Fruit fly (Drosophila melanogaster): ENCODE results near the gene Cyp4d2.

Gene Cyp4d2

DNA sequence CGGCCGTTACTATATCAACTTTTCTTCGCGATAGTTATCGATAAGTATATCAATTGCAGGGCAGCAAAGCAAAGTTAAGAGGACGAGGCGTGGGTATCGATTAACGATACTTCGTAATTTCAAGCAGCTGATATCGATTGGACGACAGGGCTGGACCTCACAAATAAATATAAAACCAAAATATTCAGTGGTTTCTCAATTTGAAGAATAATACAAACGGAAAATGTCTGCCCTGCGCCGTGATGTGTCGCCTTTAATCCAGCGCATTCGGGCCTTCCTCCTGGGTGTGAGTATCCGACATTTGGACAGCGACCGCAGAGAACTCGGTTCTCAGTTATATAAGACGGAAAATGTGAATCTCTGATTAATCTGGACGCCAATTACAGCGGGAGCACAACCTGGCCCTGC is 3.4 kb upstream of the Cyp4d2 start, which contains the start of gene ND-B14.5A (continued):
- peak; percentile 17 for TF ChIP-seq nmo (GFP tag; optimal IDR thresholded peaks at IDR 0.05)
- TF ChIP-seq ewg (GFP tag; optimal IDR thresholded peaks at IDR 0.05) = no peak
- TF ChIP-seq CG32532 (GFP tag; IDR thresholded peaks at IDR 0.05) = no peak
- no peak for TF ChIP-seq prd (optimal IDR thresholded peaks at IDR 0.05)
- TF ChIP-seq prd (GFP tag; IDR thresholded peaks at IDR 0.05) = no peak
- no peak for TF ChIP-seq CG31365 (tag; optimal IDR thresholded peaks at IDR 0.05)
- no peak for TF ChIP-seq Hr51 (GFP tag; optimal IDR thresholded peaks at IDR 0.05)
- no peak for TF ChIP-seq nerfin-1 (tag; optimal IDR thresholded peaks at IDR 0.05)
- TF ChIP-seq CG7987 (GFP tag; optimal IDR thresholded peaks at IDR 0.05) = no peak
- no peak for TF ChIP-seq Hmx (GFP tag; optimal IDR thresholded peaks at IDR 0.05)
- TF ChIP-seq toy (GFP tag; IDR thresholded peaks at IDR 0.05) = no peak
- TF ChIP-seq CG15696 (tag; optimal IDR thresholded peaks at IDR 0.05) = no peak
- TF ChIP-seq Mes4 (GFP tag; optimal IDR thresholded peaks at IDR 0.05) = no peak
- no peak for TF ChIP-seq NC2β (GFP tag; optimal IDR thresholded peaks at IDR 0.05)
- TF ChIP-seq aop (GFP tag; IDR thresholded peaks at IDR 0.05) = no peak
- no peak for TF ChIP-seq CG14667 (GFP tag; IDR thresholded peaks at IDR 0.05)
- TF ChIP-seq Eip74EF (GFP tag; optimal IDR thresholded peaks at IDR 0.05) = no peak
- TF ChIP-seq wdn (GFP tag; IDR thresholded peaks at IDR 0.05) = no peak
- TF ChIP-seq insv (GFP tag; optimal IDR thresholded peaks at IDR 0.05) = no peak
- TF ChIP-seq Sin3A (optimal IDR thresholded peaks at IDR 0.05) = no peak
- no peak for TF ChIP-seq Hey (tag; optimal IDR thresholded peaks at IDR 0.05)
- peak; percentile 65 for TF ChIP-seq CG1603 (tag; optimal IDR thresholded peaks at IDR 0.05)
- peak; percentile 11 for TF ChIP-seq Nf-YC (tag; optimal IDR thresholded peaks at IDR 0.05)
- no peak for TF ChIP-seq CG8765 (GFP tag; IDR thresholded peaks at IDR 0.05)
- TF ChIP-seq dan (GFP tag; IDR thresholded peaks at IDR 0.05) = no peak
- TF ChIP-seq CG3281 (GFP tag; optimal IDR thresholded peaks at IDR 0.05) = no peak

dm6 chrX:2175265-2175795 is 476 bp upstream of the Cyp4d2 start, which contains the start of gene Cyp4d14:
Cyp4d14 (minus strand) TSS chrX:2175315.
- TF ChIP-seq Hr78 (GFP tag; optimal IDR thresholded peaks at IDR 0.05) (peak in 1 of 2 experiments; percentile 64), grn (GFP tag; optimal IDR thresholded peaks at IDR 0.05) (peak; percentile 56), CG4854 (GFP tag; optimal IDR thresholded peaks at IDR 0.05) (no peak), Dad (GFP tag; optimal IDR thresholded peaks at IDR 0.05) (no peak), hkb (optimal IDR thresholded peaks at IDR 0.05) (no peak), hkb (GFP tag; IDR thresholded peaks at IDR 0.05) (no peak), Med (GFP tag) (peak; percentile 48), CG6813 (GFP tag; optimal IDR thresholded peaks at IDR 0.05) (no peak), dimm (GFP tag; IDR thresholded peaks at IDR 0.05) (no peak), Dbx (GFP tag; IDR thresholded peaks at IDR 0.05) (0 out of 3 replicates have a peak, but pooled peaks have one; percentile 7), CG11085 (GFP tag; IDR thresholded peaks at IDR 0.05) (no peak), sug (tag; optimal IDR thresholded peaks at IDR 0.05) (peak; percentile 91), CG9727 (GFP tag; optimal IDR thresholded peaks at IDR 0.05) (no peak), Stat92E (GFP tag; optimal IDR thresholded peaks at IDR 0.05) (no peak), ftz-f1 (GFP tag; optimal IDR thresholded peaks at IDR 0.05) (peak; percentile 60), CrebB (tag; optimal IDR thresholded peaks at IDR 0.05) (no peak)

Measured in whole organism, embryonic.